Worm (Caenorhabditis elegans): ENCODE data around the gene fmil-1.

fmil-1 gene

ce11 chrIV:3694638-3695037 is 26.1 kb upstream of the fmil-1 start, which contains the start of the genes taf-6.2 and Y37E11AL.3:
TSS of gene taf-6.2 (minus strand) at chrIV:3694733.
TSS of gene Y37E11AL.3 (plus strand) at chrIV:3694935.
- peak; percentile 18 for TF ChIP-seq skn-1 (tag; optimal IDR thresholded peaks at IDR 0.05)
- TF ChIP-seq efl-1 (optimal IDR thresholded peaks at IDR 0.05), result peak; percentile 88 to 93
- TF ChIP-seq efl-1 (GFP tag; optimal IDR thresholded peaks at IDR 0.05 in 1 of 2), result peak; percentile 93 to 99
- peak; percentile 68 for TF ChIP-seq mep-1 (tag; optimal IDR thresholded peaks at IDR 0.05)
- TF ChIP-seq elt-3 (tag; optimal IDR thresholded peaks at IDR 0.05), result peak in 1 of 6 experiments; percentile 22
- no peak for TF ChIP-seq aha-1 (tag; optimal IDR thresholded peaks at IDR 0.05)
- peak; percentile 52 for TF ChIP-seq F16B12.6 (tag; optimal IDR thresholded peaks at IDR 0.05)
- peak in 1 of 2 experiments; percentile 28 for TF ChIP-seq mdl-1 (tag; optimal IDR thresholded peaks at IDR 0.05)
- peak; percentile 90 to 96 for TF ChIP-seq lin-35 (GFP tag; optimal IDR thresholded peaks at IDR 0.05)
- no peak for TF ChIP-seq lir-3 (tag; optimal IDR thresholded peaks at IDR 0.05; ENCODE audit: poor library complexity)
- TF ChIP-seq C16A3.4 (tag; optimal IDR thresholded peaks at IDR 0.05), result peak; percentile 77
- peak; percentile 19 for TF ChIP-seq C04F5.9 (tag; optimal IDR thresholded peaks at IDR 0.05)
- no peak for TF ChIP-seq mef-2 (tag; optimal IDR thresholded peaks at IDR 0.05)
- peak; percentile 49 for TF ChIP-seq swsn-7 (tag; optimal IDR thresholded peaks at IDR 0.05)
- no peak for TF ChIP-seq C34B4.2 (tag; optimal IDR thresholded peaks at IDR 0.05)
- TF ChIP-seq nhr-47 (tag; optimal IDR thresholded peaks at IDR 0.05), result peak; percentile 75
- peak; percentile 12 for TF ChIP-seq fkh-4 (tag; optimal IDR thresholded peaks at IDR 0.05; ENCODE audit: borderline replicate concordance)
- TF ChIP-seq ces-1 (GFP tag; optimal IDR thresholded peaks at IDR 0.05), result no peak
- TF ChIP-seq ztf-11 (tag; optimal IDR thresholded peaks at IDR 0.05), result no peak
- peak; percentile 77 for TF ChIP-seq snu-23 (GFP tag; optimal IDR thresholded peaks at IDR 0.05)
- TF ChIP-seq unc-130 (tag; optimal IDR thresholded peaks at IDR 0.05), result peak; percentile 61
- TF ChIP-seq isw-1 (GFP tag; IDR thresholded peaks at IDR 0.05), result peak; percentile 37; the same call in 1 of the 2 replicates
- TF ChIP-seq nhr-19 (GFP tag; conservative IDR thresholded peaks at IDR 0.05), result no peak; the same call in 1 of the 2 replicates
- TF ChIP-seq blmp-1 (tag; optimal IDR thresholded peaks at IDR 0.05), result peak; percentile 57
- peak; percentile 62 for TF ChIP-seq dsc-1 (tag; optimal IDR thresholded peaks at IDR 0.05)
- TF ChIP-seq lin-15B (tag; optimal IDR thresholded peaks at IDR 0.05), result peak; percentile 64
- no peak for TF ChIP-seq egl-13 (tag; optimal IDR thresholded peaks at IDR 0.05)
- no peak for TF ChIP-seq lin-39 (tag; optimal IDR thresholded peaks at IDR 0.05)
- TF ChIP-seq xbp-1 (tag; optimal IDR thresholded peaks at IDR 0.05), result peak; percentile 67
- TF ChIP-seq nhr-76 (tag; optimal IDR thresholded peaks at IDR 0.05), result no peak
- TF ChIP-seq ceh-82 (tag; optimal IDR thresholded peaks at IDR 0.05), result peak; percentile 0 to 69 (median 60)
- TF ChIP-seq irx-1 (tag; optimal IDR thresholded peaks at IDR 0.05), result peak; percentile 41
- TF ChIP-seq tbx-2 (tag; optimal IDR thresholded peaks at IDR 0.05), result peak; percentile 58
- TF ChIP-seq dpl-1 (GFP tag; optimal IDR thresholded peaks at IDR 0.05), result peak; percentile 85 to 92 (median 91)
- no peak for TF ChIP-seq nhr-12 (tag; optimal IDR thresholded peaks at IDR 0.05)
- peak; percentile 43 for TF ChIP-seq nhr-85 (tag)
- no peak for TF ChIP-seq nhr-84 (tag; optimal IDR thresholded peaks at IDR 0.05)
- peak; percentile 5 for TF ChIP-seq fkh-8 (tag; optimal IDR thresholded peaks at IDR 0.05)
- peak; percentile 68 to 83 for TF ChIP-seq lsy-2 (tag; optimal IDR thresholded peaks at IDR 0.05)
- TF ChIP-seq sptf-1 (tag; optimal IDR thresholded peaks at IDR 0.05), result no peak
- peak; percentile 41 for TF ChIP-seq nhr-90 (tag; optimal IDR thresholded peaks at IDR 0.05; ENCODE audit: poor library complexity)

- TF ChIP-seq lir-3 (tag; optimal IDR thresholded peaks at IDR 0.05; ENCODE audit: poor library complexity) (no peak), mdl-1 (tag; optimal IDR thresholded peaks at IDR 0.05) (no peak), sptf-1 (tag; optimal IDR thresholded peaks at IDR 0.05) (no peak), nhr-12 (tag; optimal IDR thresholded peaks at IDR 0.05) (no peak), lin-14 (GFP tag; optimal IDR thresholded peaks at IDR 0.05) (no peak), unc-62 (GFP tag; optimal IDR thresholded peaks at IDR 0.05) (no peak)
Measured at ce11 chrIV:3688050-3688449, 19.5 kb upstream of the fmil-1 start.

Measured in whole organism, L1 larva.